Worm (Caenorhabditis elegans) whole organism, late embryonic: ENCODE data around the gene ggtb-1.

Experiments
- ceh-22 ChIP-seq: sonication (generic microtip); optimal IDR thresholded peaks from 2 replicates; lab custom pipeline; 2017; ENCODE audit warnings: missing biosample characterization, missing genetic modification characterization
- nfya-1 ChIP-seq: sonication (generic microtip); optimal IDR thresholded peaks from 2 replicates; lab custom pipeline; 2017; ENCODE audit warnings: missing genetic modification characterization, mild to moderate bottlenecking, missing compliant biosample characterization, antibody characterized with exemption, moderate library complexity

- TF ChIP-seq nfya-1 (tag; lab: Kevin White, UChicago) (no peak), ceh-22 (tag; lab: Kevin White, UChicago) (no peak)
Observed at ce11 chrIII:7106854-7107253, 26.7 kb upstream of the ggtb-1 start.
